Worm (Caenorhabditis elegans): ENCODE results near the gene F54E4.3.

Gene F54E4.3

ce11 chrX:14602676-14603075 lies 33.5 kb downstream of the F54E4.3 start, which contains the start of gene eor-2 (continued):
- TF ChIP-seq mcd-1 (GFP tag; IDR thresholded peaks at IDR 0.05) (0 out of 2 replicates have a peak, but pooled peaks have one; percentile 27), nhr-27 (tag; optimal IDR thresholded peaks at IDR 0.05) (no peak), akir-1 (GFP tag; optimal IDR thresholded peaks at IDR 0.05) (peak; percentile 8), attf-6 (GFP tag; IDR thresholded peaks at IDR 0.05) (no peak), lin-35 (GFP tag; optimal IDR thresholded peaks at IDR 0.05) (no peak), F57C9.4 (tag; optimal IDR thresholded peaks at IDR 0.05) (no peak), F22D6.2 (tag; optimal IDR thresholded peaks at IDR 0.05) (no peak), madf-10 (tag; optimal IDR thresholded peaks at IDR 0.05) (peak; percentile 60), atf-7 (tag; optimal IDR thresholded peaks at IDR 0.05) (peak; percentile 10), madf-8 (GFP tag; conservative IDR thresholded peaks at IDR 0.05) (no peak), mxl-1 (tag; optimal IDR thresholded peaks at IDR 0.05) (no peak), nfya-2 (GFP tag; IDR thresholded peaks at IDR 0.05) (no peak), ceh-58 (GFP tag; IDR thresholded peaks at IDR 0.05) (no peak), dpl-1 (GFP tag; optimal IDR thresholded peaks at IDR 0.05) (peak; percentile 1), rpc-1 (optimal IDR thresholded peaks at IDR 0.05) (no peak), rpc-1 (tag; optimal IDR thresholded peaks at IDR 0.05) (no peak), lag-1 (GFP tag; IDR thresholded peaks at IDR 0.05) (no peak), him-1 (tag; optimal IDR thresholded peaks at IDR 0.05) (no peak), F49E8.2 (tag; optimal IDR thresholded peaks at IDR 0.05; ENCODE audit: insufficient read depth) (no peak), efl-1 (GFP tag; optimal IDR thresholded peaks at IDR 0.05) (no peak), dpff-1 (tag; optimal IDR thresholded peaks at IDR 0.05) (no peak), T07F8.4 (tag; optimal IDR thresholded peaks at IDR 0.05) (no peak), ets-4 (GFP tag; optimal IDR thresholded peaks at IDR 0.05) (peak; percentile 61), tlf-1 (GFP tag; optimal IDR thresholded peaks at IDR 0.05) (no peak), aptf-3 (GFP tag; IDR thresholded peaks at IDR 0.05) (no peak), Y56A3A.18 (GFP tag; IDR thresholded peaks at IDR 0.05) (no peak), zfh-2 (GFP tag; conservative IDR thresholded peaks at IDR 0.05) (no peak), ztf-28 (GFP tag; IDR thresholded peaks at IDR 0.05) (no peak), hrde-1 (tag; optimal IDR thresholded peaks at IDR 0.05; ENCODE audit: borderline replicate concordance) (no peak), nfyb-1 (GFP tag; IDR thresholded peaks at IDR 0.05) (no peak), B0035.1 (tag; optimal IDR thresholded peaks at IDR 0.05) (no peak), unc-130 (GFP tag; optimal IDR thresholded peaks at IDR 0.05) (no peak), repo-1 (tag; optimal IDR thresholded peaks at IDR 0.05) (no peak), ztf-18 (tag; optimal IDR thresholded peaks at IDR 0.05) (no peak), gei-17 (GFP tag; optimal IDR thresholded peaks at IDR 0.05) (peak; percentile 41), attf-5 (GFP tag; optimal IDR thresholded peaks at IDR 0.05) (peak; percentile 74), egl-18 (GFP tag; IDR thresholded peaks at IDR 0.05) (no peak), F10E7.11 (tag; optimal IDR thresholded peaks at IDR 0.05) (no peak), Y67H2A.10 (GFP tag; conservative IDR thresholded peaks at IDR 0.05) (no peak), attf-3 (GFP tag; conservative IDR thresholded peaks at IDR 0.05) (no peak), F23B12.7 (tag; optimal IDR thresholded peaks at IDR 0.05; ENCODE audit: insufficient read depth) (peak; percentile 15), hmg-20 (GFP tag; IDR thresholded peaks at IDR 0.05) (no peak), sea-2 (GFP tag; IDR thresholded peaks at IDR 0.05) (no peak), unc-62 (GFP tag; optimal IDR thresholded peaks at IDR 0.05) (no peak), fkh-3 (tag; optimal IDR thresholded peaks at IDR 0.05) (no peak), Y53F4B.3 (GFP tag; IDR thresholded peaks at IDR 0.05) (no peak), ceh-100 (GFP tag; IDR thresholded peaks at IDR 0.05) (no peak), nhr-80 (tag; optimal IDR thresholded peaks at IDR 0.05) (peak; percentile 92), die-1 (tag; optimal IDR thresholded peaks at IDR 0.05) (no peak), nhr-120 (GFP tag; IDR thresholded peaks at IDR 0.05) (no peak), ama-1 (optimal IDR thresholded peaks at IDR 0.05) (no peak), ama-1 (GFP tag; optimal IDR thresholded peaks at IDR 0.05) (no peak)
